Worm (Caenorhabditis elegans) whole organism, L3 larva: Measurements from ENCODE around the gene affl-1.

Experiments used
- R02D3.7 ChIP-seq: fragments of 150-350 bp; optimal IDR thresholded peaks from 2 replicates; lab custom pipeline; 2014; ENCODE audit warnings: missing biosample characterization, missing genetic modification characterization
- aly-2 ChIP-seq: fragments of 150-350 bp; optimal IDR thresholded peaks from 2 replicates; lab custom pipeline; 2014; ENCODE audit warnings: missing biosample characterization, missing genetic modification characterization
- ceh-16 ChIP-seq: sonication (generic microtip); optimal IDR thresholded peaks from 2 replicates; lab custom pipeline; 2017; ENCODE audit warnings: missing biosample characterization, missing genetic modification characterization
- elt-1 ChIP-seq: fragments of 150-350 bp; optimal IDR thresholded peaks from 2 replicates; lab custom pipeline; 2014; ENCODE audit warnings: missing biosample characterization, missing genetic modification characterization
- jun-1 ChIP-seq: fragments of 150-350 bp; optimal IDR thresholded peaks from 2 replicates; lab custom pipeline; 2014; ENCODE audit warnings: missing biosample characterization, missing genetic modification reagents, missing genetic modification characterization
- nhr-12 ChIP-seq: fragments of 150-350 bp; optimal IDR thresholded peaks from 2 replicates; lab custom pipeline; 2014; ENCODE audit warnings: missing biosample characterization, missing genetic modification characterization
- nhr-23 ChIP-seq: fragments of 150-350 bp; optimal IDR thresholded peaks from 2 replicates; lab custom pipeline; 2014; ENCODE audit warnings: missing biosample characterization, missing genetic modification reagents, missing genetic modification characterization
- nhr-237 ChIP-seq: fragments of 150-350 bp; optimal IDR thresholded peaks from 2 replicates; lab custom pipeline; 2014; ENCODE audit warnings: missing biosample characterization, missing genetic modification characterization
- nhr-43 ChIP-seq: sonication (generic microtip); optimal IDR thresholded peaks from 2 replicates; lab custom pipeline; 2016; ENCODE audit warnings: mild to moderate bottlenecking, missing genetic modification characterization, missing compliant biosample characterization; ENCODE audit not compliant: poor library complexity, severe bottlenecking
- nhr-76 ChIP-seq: fragments of 150-350 bp; sonication (generic microtip); optimal IDR thresholded peaks from 5 replicates; lab custom pipeline; 2014; ENCODE audit warnings: missing biosample characterization, missing genetic modification characterization
- pha-4 ChIP-seq: fragments of 150-350 bp; optimal IDR thresholded peaks from 2 replicates; lab custom pipeline; 2014; ENCODE audit warnings: missing biosample characterization, missing genetic modification reagents, missing genetic modification characterization
- skn-1 ChIP-seq: fragments of 150-350 bp; optimal IDR thresholded peaks from 2 replicates; lab custom pipeline; 2014; ENCODE audit warnings: missing biosample characterization, missing genetic modification characterization
- unc-62 ChIP-seq: fragments of 150-350 bp; sonication (generic microtip); optimal IDR thresholded peaks from 4 replicates; lab custom pipeline; 2014; ENCODE audit warnings: missing biosample characterization, missing genetic modification reagents, missing genetic modification characterization
- ztf-11 ChIP-seq: fragments of 150-350 bp; optimal IDR thresholded peaks from 2 replicates; lab custom pipeline; 2014; ENCODE audit warnings: missing biosample characterization, missing genetic modification characterization

ce11 chrIII:455793-456192 is 15.8 kb downstream of the affl-1 start:
- TF ChIP-seq pha-4: no peak
- no peak for TF ChIP-seq nhr-23
- no peak for TF ChIP-seq R02D3.7 (tag; lab: Kevin White, UChicago)
- no peak for TF ChIP-seq ztf-11
- no peak for TF ChIP-seq unc-62 (GFP tag; lab: Kevin White, UChicago)
- TF ChIP-seq nhr-43: no peak
- TF ChIP-seq nhr-237 (tag; lab: Kevin White, UChicago): no peak
- TF ChIP-seq ceh-16 (tag; lab: Kevin White, UChicago): no peak
- no peak for TF ChIP-seq nhr-76 (tag; lab: Kevin White, UChicago)
- no peak for TF ChIP-seq nhr-12 (tag; lab: Kevin White, UChicago)
- TF ChIP-seq jun-1 (tag; lab: Kevin White, UChicago): no peak
- no peak for TF ChIP-seq skn-1
- no peak for TF ChIP-seq elt-1 (tag; lab: Kevin White, UChicago)
- no peak for TF ChIP-seq aly-2 (tag; lab: Kevin White, UChicago)
